Worm (Caenorhabditis elegans) whole organism, late embryonic: Measurements from ENCODE around the gene srlf-13.
A peak's percentile ranks its signal among the peaks of the same experiment; 100 is the strongest.

Experiments used
- C08G9.2 ChIP-seq: sonication (generic microtip); optimal IDR thresholded peaks from 2 replicates; lab custom pipeline; 2016; ENCODE audit warnings: mild to moderate bottlenecking, missing genetic modification characterization, moderate library complexity, missing compliant biosample characterization
- C38D4.7 ChIP-seq: fragments of 200-800 bp; sonication (Bioruptor generic); optimal IDR thresholded peaks from 2 replicates; lab custom pipeline; 2018; ENCODE audit warnings: mild to moderate bottlenecking, missing genetic modification characterization, moderate library complexity, missing compliant biosample characterization
- F13H6.1 ChIP-seq: sonication (generic microtip); optimal IDR thresholded peaks from 2 replicates; lab custom pipeline; 2016; ENCODE audit warnings: missing genetic modification characterization, missing compliant biosample characterization
- K02D7.2 ChIP-seq: sonication (generic microtip); optimal IDR thresholded peaks from 2 replicates; lab custom pipeline; 2017; ENCODE audit warnings: mild to moderate bottlenecking, missing genetic modification characterization, missing compliant biosample characterization
- T23F11.4 ChIP-seq: fragments of 200-800 bp; sonication (Bioruptor generic); optimal IDR thresholded peaks from 2 replicates; lab custom pipeline; 2018; ENCODE audit warnings: mild to moderate bottlenecking, missing genetic modification characterization, missing compliant biosample characterization
- ama-1 ChIP-seq: fragments of 150-350 bp; optimal IDR thresholded peaks from 2 replicates; lab custom pipeline; 2014
- ceh-19 ChIP-seq: fragments of 200-800 bp; sonication (Bioruptor generic); optimal IDR thresholded peaks from 2 replicates; lab custom pipeline; 2018; ENCODE audit warnings: mild to moderate bottlenecking, missing genetic modification characterization, missing compliant biosample characterization
- ceh-22 ChIP-seq: sonication (generic microtip); optimal IDR thresholded peaks from 2 replicates; lab custom pipeline; 2017; ENCODE audit warnings: missing biosample characterization, missing genetic modification characterization
- ceh-30 ChIP-seq: fragments of 150-350 bp; optimal IDR thresholded peaks from 2 replicates; lab custom pipeline; 2014; ENCODE audit warnings: missing biosample characterization, missing genetic modification characterization
- ceh-34 ChIP-seq: sonication (generic microtip); optimal IDR thresholded peaks from 2 replicates; lab custom pipeline; 2016; ENCODE audit warnings: mild to moderate bottlenecking, missing genetic modification characterization, missing compliant biosample characterization
- ceh-48 ChIP-seq: sonication (generic microtip); optimal IDR thresholded peaks from 2 replicates; lab custom pipeline; 2016; ENCODE audit warnings: missing genetic modification characterization, inconsistent platforms, missing compliant biosample characterization
- ceh-6 ChIP-seq: fragments of 200-800 bp; sonication (Bioruptor generic); optimal IDR thresholded peaks from 2 replicates; lab custom pipeline; 2018; ENCODE audit warnings: mild to moderate bottlenecking, missing genetic modification characterization, missing compliant biosample characterization
- dmd-4 ChIP-seq: sonication (generic microtip); optimal IDR thresholded peaks from 2 replicates; lab custom pipeline; 2016; ENCODE audit warnings: borderline replicate concordance, missing genetic modification characterization, missing compliant biosample characterization
- elt-2 ChIP-seq: sonication (generic microtip); optimal IDR thresholded peaks from 2 replicates; lab custom pipeline; 2016; ENCODE audit warnings: missing genetic modification reagents, missing genetic modification characterization, missing compliant biosample characterization
- elt-4 ChIP-seq: sonication (generic microtip); optimal IDR thresholded peaks from 2 replicates; lab custom pipeline; 2016; ENCODE audit warnings: missing genetic modification characterization, missing compliant biosample characterization
- fkh-10 ChIP-seq: fragments of 150-350 bp; optimal IDR thresholded peaks from 2 replicates; lab custom pipeline; 2014; ENCODE audit warnings: missing biosample characterization, missing genetic modification reagents, missing genetic modification characterization
- fkh-6 ChIP-seq: sonication (generic microtip); optimal IDR thresholded peaks from 2 replicates; lab custom pipeline; 2016; ENCODE audit warnings: missing genetic modification characterization, missing compliant biosample characterization
- hlh-13 ChIP-seq: fragments of 200-800 bp; sonication (Bioruptor generic); optimal IDR thresholded peaks from 2 replicates; lab custom pipeline; 2018; ENCODE audit warnings: mild to moderate bottlenecking, missing genetic modification characterization, missing compliant biosample characterization
- hlh-15 ChIP-seq: sonication (generic microtip); optimal IDR thresholded peaks from 2 replicates; lab custom pipeline; 2016; ENCODE audit warnings: missing genetic modification characterization, missing compliant biosample characterization
- hlh-30 ChIP-seq: sonication (generic microtip); optimal IDR thresholded peaks from 2 replicates; lab custom pipeline; 2017; ENCODE audit warnings: antibody characterized with exemption, missing genetic modification characterization, missing compliant biosample characterization; ENCODE audit not compliant: insufficient read depth
- hlh-8 ChIP-seq: sonication (generic microtip); optimal IDR thresholded peaks from 2 replicates; lab custom pipeline; 2016; ENCODE audit warnings: missing genotype, missing genetic modification characterization, missing compliant biosample characterization
- lim-6 ChIP-seq: sonication (generic microtip); optimal IDR thresholded peaks from 2 replicates; lab custom pipeline; 2016; ENCODE audit warnings: missing genetic modification characterization, missing compliant biosample characterization
- lin-11 ChIP-seq: fragments of 200-800 bp; sonication (Bioruptor generic); optimal IDR thresholded peaks from 2 replicates; lab custom pipeline; 2018; ENCODE audit warnings: mild to moderate bottlenecking, missing genetic modification characterization, missing compliant biosample characterization
- nfya-1 ChIP-seq: sonication (generic microtip); optimal IDR thresholded peaks from 2 replicates; lab custom pipeline; 2017; ENCODE audit warnings: missing genetic modification characterization, mild to moderate bottlenecking, missing compliant biosample characterization, antibody characterized with exemption, moderate library complexity
- nhr-11 ChIP-seq: fragments of 150-350 bp; optimal IDR thresholded peaks from 2 replicates; lab custom pipeline; 2014; ENCODE audit warnings: missing biosample characterization, missing genetic modification characterization
- npax-4 ChIP-seq: sonication (generic microtip); optimal IDR thresholded peaks from 2 replicates; lab custom pipeline; 2016; ENCODE audit warnings: missing genetic modification characterization, missing compliant biosample characterization
- pag-3 ChIP-seq: sonication (generic microtip); optimal IDR thresholded peaks from 2 replicates; lab custom pipeline; 2016; ENCODE audit warnings: missing compliant biosample characterization, missing genetic modification characterization, borderline replicate concordance
- pha-4 ChIP-seq: fragments of 150-350 bp; optimal IDR thresholded peaks from 2 replicates; lab custom pipeline; 2018; ENCODE audit warnings: missing biosample characterization, missing genetic modification reagents, missing genetic modification characterization
- pros-1 ChIP-seq: fragments of 150-350 bp; optimal IDR thresholded peaks from 2 replicates; lab custom pipeline; 2014; ENCODE audit warnings: missing biosample characterization, missing genetic modification reagents, missing genetic modification characterization
- sox-2 ChIP-seq: fragments of 200-800 bp; sonication (Bioruptor generic); IDR thresholded peaks from 2 replicates; pipeline ENCODE4 v1.3.6; 2022; ENCODE audit warnings: missing genetic modification reagents, missing genetic modification characterization, missing compliant biosample characterization
- sox-4 ChIP-seq: sonication (generic microtip); optimal IDR thresholded peaks from 2 replicates; lab custom pipeline; 2017; ENCODE audit warnings: mild to moderate bottlenecking, missing genetic modification characterization, inconsistent platforms, missing compliant biosample characterization
- tbx-2 ChIP-seq: sonication (generic microtip); optimal IDR thresholded peaks from 2 replicates; lab custom pipeline; 2016; ENCODE audit warnings: missing genetic modification characterization, missing compliant biosample characterization
- tbx-7 ChIP-seq: sonication (generic microtip); optimal IDR thresholded peaks from 2 replicates; lab custom pipeline; 2016; ENCODE audit warnings: missing genotype, missing genetic modification characterization, missing compliant biosample characterization
- ttx-3 ChIP-seq: sonication (generic microtip); optimal IDR thresholded peaks from 2 replicates; lab custom pipeline; 2016; ENCODE audit warnings: missing genetic modification reagents, missing genetic modification characterization, missing compliant biosample characterization
- unc-42 ChIP-seq: sonication (generic microtip); optimal IDR thresholded peaks from 2 replicates; lab custom pipeline; 2016; ENCODE audit warnings: missing genotype, missing genetic modification characterization, missing compliant biosample characterization
- unc-55 ChIP-seq: sonication (generic microtip); optimal IDR thresholded peaks from 2 replicates; lab custom pipeline; 2017; ENCODE audit warnings: missing biosample characterization, missing genetic modification reagents, missing genetic modification characterization
- zip-5 ChIP-seq: sonication (generic microtip); optimal IDR thresholded peaks from 2 replicates; lab custom pipeline; 2016; ENCODE audit warnings: missing genetic modification characterization, missing compliant biosample characterization
- ztf-16 ChIP-seq: sonication (generic microtip); optimal IDR thresholded peaks from 2 replicates; lab custom pipeline; 2017; ENCODE audit warnings: missing genetic modification characterization, missing compliant biosample characterization

The srlf-13 gene

ce11 chrIV:10864031-10864430 lies 32.4 kb downstream of the srlf-13 start, which contains the start of gene nish-1:
TSS of gene nish-1 (plus strand) at chrIV:10864331.
- TF ChIP-seq ceh-22 (tag; lab: Kevin White, UChicago) (no peak), ceh-30 (tag; lab: Kevin White, UChicago) (no peak), pha-4 (tag; lab: Kevin White, UChicago) (no peak), zip-5 (tag; lab: Kevin White, UChicago) (no peak), unc-42 (tag; lab: Kevin White, UChicago) (no peak), ceh-34 (tag; lab: Kevin White, UChicago) (no peak), nhr-11 (no peak)
- TF ChIP-seq, all 69 proteins: peak for 0

DNA sequence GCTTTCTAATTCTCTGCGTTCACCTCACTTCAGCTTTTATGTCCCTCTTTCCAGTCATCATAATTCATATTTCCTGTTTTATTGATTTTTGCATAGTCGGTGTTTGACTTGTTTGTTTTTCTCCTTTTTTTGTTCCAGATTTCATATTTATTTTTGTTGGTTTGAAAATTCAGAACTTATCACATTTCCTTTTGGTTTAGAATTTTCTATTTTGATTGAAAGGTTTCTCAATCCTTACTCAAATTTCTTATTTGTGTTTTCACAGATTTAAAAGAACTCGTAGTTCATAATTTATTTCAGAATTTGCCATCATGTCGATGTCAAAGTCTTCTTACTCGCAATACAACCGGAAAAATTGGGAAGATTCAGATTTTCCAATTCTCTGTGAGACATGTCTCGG lies 35.3 kb downstream of the srlf-13 start, which contains the start of gene rbm-22:
Gene rbm-22 (plus strand): TSS at position 301 of the 400 bp plus-strand sequence.
- TF ChIP-seq ceh-48 (peak; percentile 5), fkh-10 (GFP tag; lab: Kevin White, UChicago) (no peak), ttx-3 (tag; lab: Kevin White, UChicago) (no peak)
- TF ChIP-seq, all 69 proteins: peak for 1

DNA sequence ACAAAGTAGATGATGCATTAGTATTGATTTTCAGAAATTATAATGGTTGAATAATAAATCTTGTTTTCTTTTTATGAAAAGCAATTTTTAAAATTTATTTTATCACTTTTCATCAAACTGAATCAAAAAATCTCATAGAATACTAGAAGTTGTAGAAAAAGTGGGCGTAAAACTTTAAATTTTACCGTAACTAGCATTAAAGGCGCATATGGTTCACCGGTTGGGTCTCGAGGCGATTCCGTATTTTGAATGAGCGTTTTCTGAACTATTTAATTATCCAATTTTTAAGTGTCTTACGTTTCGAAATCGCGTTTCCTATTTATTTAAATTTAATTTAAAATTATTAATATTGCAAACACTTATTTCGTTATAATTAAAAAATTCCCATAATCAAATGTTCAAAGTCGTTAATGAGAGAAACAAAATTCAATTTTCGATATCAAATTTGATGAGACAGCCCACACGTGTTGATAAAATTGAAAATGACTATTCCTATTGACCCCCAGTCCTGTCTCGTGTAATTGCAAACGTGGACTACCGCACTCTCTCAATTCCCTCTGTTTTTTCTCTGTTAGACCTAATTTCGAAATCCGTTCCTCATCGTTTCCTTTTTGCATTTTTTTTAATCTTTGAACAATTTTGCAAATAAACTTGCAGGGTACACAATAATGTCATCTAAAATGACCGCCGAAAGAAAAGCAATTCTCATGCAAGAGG lies 38.0 kb downstream of the srlf-13 start, which contains the start of the genes T11G6.2 and hars-1:
Gene T11G6.2 (minus strand): TSS at position 197 of the 717 bp plus-strand sequence.
Gene hars-1 (plus strand): TSS at position 658 of the 717 bp plus-strand sequence.
- TF ChIP-seq unc-42 (tag; lab: Kevin White, UChicago) (peak; percentile 6), lin-11 (tag; lab: Kevin White, UChicago) (no peak)

ce11 chrIV:10855946-10856345 lies 40.5 kb downstream of the srlf-13 start:
- TF ChIP-seq nfya-1: peak; percentile 30
- no peak for TF ChIP-seq nhr-11

ce11 chrIV:10855049-10855448 lies 41.4 kb downstream of the srlf-13 start, which contains the start of gene T11G6.3:
TSS of gene T11G6.3 (minus strand) at chrIV:10855237.
- TF ChIP-seq ztf-16 (tag; lab: Kevin White, UChicago): no peak
- TF ChIP-seq T23F11.4 (GFP tag; lab: Kevin White, UChicago): no peak
- no peak for TF ChIP-seq hlh-30 (tag; lab: Kevin White, UChicago)
- TF ChIP-seq unc-55: no peak
- no peak for TF ChIP-seq F13H6.1 (tag; lab: Kevin White, UChicago)

DNA sequence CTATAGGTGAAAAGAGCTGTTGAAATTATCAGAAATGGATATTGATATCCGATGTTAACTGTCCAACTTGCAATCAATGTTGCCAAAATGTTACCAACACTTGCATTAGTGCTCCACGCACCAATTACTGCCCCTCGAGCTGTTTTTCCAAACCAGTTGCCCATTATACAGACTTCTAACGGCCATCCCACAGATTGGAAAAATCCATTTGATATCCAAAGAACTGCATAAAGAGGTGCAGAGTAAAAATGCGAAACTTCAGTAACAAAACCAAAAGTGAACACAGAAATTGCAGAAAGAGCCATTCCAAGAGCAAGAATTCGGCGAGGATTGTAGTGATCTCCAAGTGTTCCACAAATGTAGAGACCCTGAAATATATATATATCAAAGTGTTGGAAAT lies 42.4 kb downstream of the srlf-13 start:
- no peak for TF ChIP-seq lim-6 (tag; lab: Kevin White, UChicago)
- no peak for TF ChIP-seq tbx-7 (tag; lab: Kevin White, UChicago)
- no peak for TF ChIP-seq K02D7.2
- no peak for TF ChIP-seq ceh-34 (tag; lab: Kevin White, UChicago)
- no peak for TF ChIP-seq hlh-13 (GFP tag; lab: Kevin White, UChicago)
- no peak for TF ChIP-seq ztf-16 (tag; lab: Kevin White, UChicago)
- no peak for TF ChIP-seq hlh-15 (tag; lab: Kevin White, UChicago)
- TF ChIP-seq unc-55: no peak
- no peak for TF ChIP-seq C38D4.7 (GFP tag; lab: Kevin White, UChicago)
- TF ChIP-seq lin-11 (tag; lab: Kevin White, UChicago): no peak
- TF ChIP-seq ama-1 (lab: Kevin White, UChicago): no peak
- no peak for TF ChIP-seq T23F11.4 (GFP tag; lab: Kevin White, UChicago)
- TF ChIP-seq sox-4 (tag; lab: Kevin White, UChicago): no peak
- TF ChIP-seq elt-4 (tag; lab: Kevin White, UChicago): no peak

- TF ChIP-seq C08G9.2 (tag; lab: Kevin White, UChicago) (no peak), ceh-48 (no peak), ceh-6 (GFP tag; lab: Kevin White, UChicago) (no peak), hlh-8 (tag; lab: Kevin White, UChicago) (no peak), pha-4 (tag; lab: Kevin White, UChicago) (no peak), elt-2 (tag; lab: Kevin White, UChicago) (no peak), sox-2 (GFP tag; lab: Robert Waterston, UW) (no peak), dmd-4 (tag; lab: Kevin White, UChicago) (no peak), fkh-6 (tag; lab: Kevin White, UChicago) (no peak), npax-4 (tag; lab: Kevin White, UChicago) (no peak), pag-3 (no peak), ceh-19 (no peak), tbx-2 (tag; lab: Kevin White, UChicago) (no peak), pros-1 (no peak)
Observed at ce11 chrIV:10852403-10852802, 44.0 kb downstream of the srlf-13 start.
